Fruit fly (Drosophila melanogaster) whole organism, adult: ENCODE measurements around the gene CG14610.

ENCODE experiments used
- CG12768 ChIP-seq: fragments of 200-800 bp; sonication (Bioruptor generic); optimal IDR thresholded peaks from 2 replicates; lab custom pipeline; 2017; ENCODE audit warnings: missing biosample characterization, missing genetic modification characterization, mild to moderate bottlenecking, moderate library complexity, missing genetic modification reagents
- CG1620 ChIP-seq: fragments of 200-800 bp; sonication (Bioruptor generic); optimal IDR thresholded peaks from 2 replicates; lab custom pipeline; 2016; ENCODE audit warnings: missing biosample characterization, missing genetic modification characterization
- CG5204 ChIP-seq: fragments of 200-800 bp; sonication (Bioruptor generic); optimal IDR thresholded peaks from 2 replicates; lab custom pipeline; 2016; ENCODE audit warnings: missing biosample characterization, missing genetic modification characterization
- Clk ChIP-seq: fragments of 200-800 bp; sonication (Bioruptor generic); optimal IDR thresholded peaks from 2 replicates; lab custom pipeline; 2017; ENCODE audit warnings: missing biosample characterization, missing genetic modification characterization
- Mnt ChIP-seq: fragments of 200-800 bp; sonication (Bioruptor generic); optimal IDR thresholded peaks from 2 replicates; lab custom pipeline; 2016; ENCODE audit warnings: missing biosample characterization, mild to moderate bottlenecking, missing genetic modification characterization
- cic ChIP-seq: fragments of 200-800 bp; sonication (Bioruptor generic); optimal IDR thresholded peaks from 2 replicates; lab custom pipeline; 2017; ENCODE audit warnings: missing biosample characterization, mild to moderate bottlenecking, missing genetic modification characterization, moderate library complexity
- kay ChIP-seq: fragments of 200-800 bp; sonication (Bioruptor generic); peaks from one replicate; lab custom pipeline; 2016; ENCODE audit warnings: missing biosample characterization, missing genetic modification characterization, borderline replicate concordance
- tj ChIP-seq: fragments of 200-800 bp; sonication (Bioruptor generic); optimal IDR thresholded peaks from 3 replicates; lab custom pipeline; 2017; ENCODE audit warnings: missing biosample characterization, mild to moderate bottlenecking, missing genetic modification characterization, moderate library complexity
- toe ChIP-seq: fragments of 200-800 bp; sonication (Bioruptor generic); optimal IDR thresholded peaks from 2 replicates; lab custom pipeline; 2016; ENCODE audit warnings: missing biosample characterization, missing genetic modification characterization

DNA sequence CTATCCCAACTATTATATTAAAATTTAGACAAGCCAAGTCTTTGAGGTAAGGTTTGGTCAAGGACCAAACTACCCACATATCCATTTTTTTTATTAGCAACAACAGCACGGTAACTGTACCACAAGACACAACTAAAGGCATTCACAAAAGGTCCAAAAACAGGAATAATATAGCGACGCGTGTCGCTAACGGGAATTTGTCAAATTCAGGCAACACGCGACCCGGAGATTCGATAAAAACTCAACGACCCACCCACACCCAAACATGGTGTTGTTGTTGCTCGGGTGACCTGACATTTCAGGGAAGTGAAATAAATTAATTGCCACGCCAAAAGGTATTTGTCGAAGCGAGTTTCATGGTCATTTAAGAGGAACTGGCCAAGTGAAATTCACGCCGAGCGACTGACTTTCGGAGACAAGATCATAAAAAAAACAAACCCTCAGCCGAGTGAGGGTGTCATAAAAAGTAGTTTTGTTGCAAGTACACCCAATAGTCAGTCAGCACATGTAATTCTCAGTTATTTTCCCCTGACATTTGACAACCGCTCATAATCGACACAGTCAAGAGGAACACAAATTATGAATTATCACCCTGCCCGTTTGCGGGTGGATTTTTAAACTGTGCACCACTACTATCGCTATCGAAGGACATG, 32.8 kb downstream of the CG14610 start:
- TF ChIP-seq cic (GFP tag; lab: Kevin White, UChicago) (no peak), Clk (GFP tag; lab: Kevin White, UChicago) (no peak), CG5204 (GFP tag; lab: Kevin White, UChicago) (no peak), Mnt (GFP tag; lab: Kevin White, UChicago) (no peak), CG12768 (GFP tag; lab: Kevin White, UChicago) (no peak), tj (GFP tag; lab: Kevin White, UChicago) (no peak), toe (no peak), CG1620 (no peak), kay (GFP tag; lab: Kevin White, UChicago) (no peak)
